Worm (Caenorhabditis elegans): ENCODE measurements around the gene snap-1.

DNA sequence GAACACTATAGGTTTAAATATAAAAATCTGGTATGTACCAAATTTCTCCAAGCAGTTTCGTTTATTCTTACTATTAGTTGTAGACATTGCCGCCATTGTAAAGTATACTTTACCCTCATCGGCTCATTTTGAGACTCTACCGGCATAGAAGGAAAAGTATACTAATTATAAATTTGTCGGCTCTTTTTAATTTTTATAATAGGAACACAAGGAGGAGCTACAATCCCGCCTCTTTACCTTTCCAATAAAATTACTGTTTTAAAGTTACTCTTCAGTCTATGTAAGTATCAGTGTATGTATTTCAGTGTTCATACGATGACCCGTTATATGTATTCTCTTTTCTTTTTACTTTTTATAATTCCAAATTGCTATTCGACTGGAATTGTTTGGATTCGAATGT is 31.1 kb upstream of the snap-1 start, which contains the start of gene sdz-23:
- no peak for TF ChIP-seq mdl-1 (tag; optimal IDR thresholded peaks at IDR 0.05)
- no peak for TF ChIP-seq mbf-1 (tag; optimal IDR thresholded peaks at IDR 0.05)
- no peak for TF ChIP-seq egl-27 (tag; optimal IDR thresholded peaks at IDR 0.05)
- TF ChIP-seq unc-62 (GFP tag; optimal IDR thresholded peaks at IDR 0.05) = no peak
- no peak for TF ChIP-seq ztf-4 (tag; optimal IDR thresholded peaks at IDR 0.05)
- TF ChIP-seq nhr-6 (tag; optimal IDR thresholded peaks at IDR 0.05) = no peak

Data from whole organism, L2 larva.